Worm (Caenorhabditis elegans) whole organism, midembryonic: ENCODE results near the gene btb-14.

Experiments
- flt-1 ChIP-seq: fragments of 200-800 bp; sonication (Bioruptor generic); IDR thresholded peaks from 2 replicates; pipeline ENCODE4 v1.3.6; 2022; ENCODE audit warnings: missing genetic modification characterization, missing compliant biosample characterization
- klf-2 ChIP-seq: fragments of 200-800 bp; sonication (Bioruptor generic); conservative IDR thresholded peaks from 2 replicates; pipeline ENCODE4 v1.3.6; 2022; ENCODE audit warnings: missing genetic modification reagents, missing genetic modification characterization, missing compliant biosample characterization
- ref-1 ChIP-seq: fragments of 200-800 bp; sonication (Bioruptor generic); conservative IDR thresholded peaks from 2 replicates; pipeline ENCODE4 v1.3.6; 2022; ENCODE audit warnings: missing genetic modification reagents, missing genetic modification characterization, missing compliant biosample characterization
- tab-1 ChIP-seq: fragments of 200-800 bp; sonication (Bioruptor generic); IDR thresholded peaks from 2 replicates; pipeline ENCODE4 v1.3.6; 2022; ENCODE audit warnings: missing genetic modification characterization, missing compliant biosample characterization

DNA sequence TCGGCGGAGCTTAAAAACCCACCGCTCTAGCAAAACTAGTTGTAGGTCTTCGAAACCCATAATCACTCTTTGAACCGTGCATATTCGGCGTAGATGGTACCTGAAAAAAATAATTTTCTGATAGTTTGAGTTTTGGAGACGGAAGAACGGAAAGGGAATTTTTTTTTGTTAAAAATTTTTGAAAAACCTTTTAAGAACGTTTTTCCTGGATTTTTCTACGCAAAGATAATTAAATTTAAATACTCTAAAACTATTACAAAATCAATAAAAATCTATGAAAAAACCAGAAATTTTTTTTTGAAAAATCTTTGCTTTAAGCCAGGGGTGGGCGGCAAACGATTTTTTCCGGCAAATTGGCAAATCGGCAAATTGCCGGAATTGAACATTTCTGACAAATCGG, 3.8 kb upstream of the btb-14 start, which contains the start of gene marc-5:
- TF ChIP-seq ref-1 (GFP tag; lab: Robert Waterston, UW) (no peak), flt-1 (GFP tag; lab: Robert Waterston, UW) (no peak), tab-1 (no peak), klf-2 (no peak)
